Worm (Caenorhabditis elegans): ENCODE data around the gene pde-3.

ce11 chrII:14896503-14896902 lies 23.0 kb upstream of the pde-3 start:
- TF ChIP-seq pqm-1 (tag; optimal IDR thresholded peaks at IDR 0.05) (no peak), ceh-90 (tag; optimal IDR thresholded peaks at IDR 0.05) (no peak), rnt-1 (tag; optimal IDR thresholded peaks at IDR 0.05) (no peak)

All from whole organism, L1 larva.